Fruit fly (Drosophila melanogaster): ENCODE data around the gene Cdep.

The Cdep gene

DNA sequence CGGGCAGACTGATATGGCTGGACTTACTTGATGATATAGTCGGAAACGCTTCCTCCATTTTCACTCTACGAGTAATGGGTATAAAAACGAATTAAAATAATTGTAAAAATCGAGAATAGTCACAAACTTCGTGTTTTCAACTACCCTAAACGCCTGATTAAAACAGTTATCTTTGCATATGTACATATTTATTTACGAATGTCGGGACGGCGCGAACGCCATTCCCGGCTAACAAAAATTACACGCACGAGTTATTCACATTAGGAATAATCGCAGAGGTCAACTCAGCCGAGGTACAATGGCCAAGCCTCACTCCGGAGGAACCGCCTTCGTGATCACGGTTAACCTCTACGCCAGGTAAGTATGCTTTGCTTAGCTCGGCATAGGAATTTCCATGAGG is 37.4 kb downstream of the Cdep start:
- no peak for TF ChIP-seq CG17806 (tag; optimal IDR thresholded peaks at IDR 0.05)
- no peak for TF ChIP-seq CG8301 (tag; optimal IDR thresholded peaks at IDR 0.05)
- no peak for TF ChIP-seq CG15710 (tag; optimal IDR thresholded peaks at IDR 0.05)
- TF ChIP-seq CG9948 (tag; optimal IDR thresholded peaks at IDR 0.05), result no peak
- no peak for TF ChIP-seq Ets98B (GFP tag; IDR thresholded peaks at IDR 0.05)
- no peak for TF ChIP-seq CG34367 (tag; optimal IDR thresholded peaks at IDR 0.05)
- TF ChIP-seq EcR (GFP tag; optimal IDR thresholded peaks at IDR 0.05), result no peak
- TF ChIP-seq CG13204 (GFP tag; optimal IDR thresholded peaks at IDR 0.05), result no peak
- no peak for TF ChIP-seq CG10348 (GFP tag; IDR thresholded peaks at IDR 0.05)
- TF ChIP-seq rn (GFP tag; IDR thresholded peaks at IDR 0.05), result no peak

DNA sequence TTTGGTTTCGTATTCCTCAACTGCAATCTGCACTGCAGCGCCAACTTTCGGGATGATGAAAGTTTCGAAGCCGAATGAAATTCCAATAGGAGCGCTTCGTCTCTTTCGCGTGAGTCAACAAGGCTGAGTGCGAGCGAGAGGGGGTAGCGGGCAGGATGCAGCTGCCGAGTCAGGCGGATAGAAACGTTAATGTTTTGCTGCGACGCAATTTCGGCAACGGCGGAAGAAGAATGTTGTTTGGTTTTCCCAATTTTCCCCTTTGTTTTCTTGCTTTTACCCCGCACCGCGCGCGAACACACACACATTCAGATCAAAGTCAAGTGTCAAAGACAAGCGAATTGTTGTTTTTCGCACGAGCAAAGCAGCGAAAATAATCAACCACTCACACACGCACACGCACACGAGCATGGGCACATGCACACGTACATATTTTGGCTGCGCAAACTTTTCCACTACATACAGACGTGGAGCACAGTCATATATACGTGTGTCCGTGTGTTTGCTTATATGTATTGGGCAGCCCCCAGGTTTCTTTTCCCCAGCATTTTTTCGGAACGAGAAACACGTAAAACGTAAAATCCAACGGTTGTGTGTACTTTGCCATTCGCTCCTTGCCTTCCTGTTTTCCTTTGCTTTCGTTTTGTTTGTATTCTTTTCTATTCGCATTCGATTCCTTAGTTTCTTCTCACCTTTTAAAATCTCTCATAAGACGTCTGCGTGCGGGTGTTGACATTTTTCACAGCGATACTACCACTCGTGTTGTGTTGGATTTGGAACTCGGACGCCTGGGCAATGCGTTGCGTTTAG is 41.6 kb downstream of the Cdep start:
- no peak for TF ChIP-seq CG14655 (GFP tag; optimal IDR thresholded peaks at IDR 0.05)
- TF ChIP-seq EcR (GFP tag; optimal IDR thresholded peaks at IDR 0.05), result peak; percentile 52

DNA sequence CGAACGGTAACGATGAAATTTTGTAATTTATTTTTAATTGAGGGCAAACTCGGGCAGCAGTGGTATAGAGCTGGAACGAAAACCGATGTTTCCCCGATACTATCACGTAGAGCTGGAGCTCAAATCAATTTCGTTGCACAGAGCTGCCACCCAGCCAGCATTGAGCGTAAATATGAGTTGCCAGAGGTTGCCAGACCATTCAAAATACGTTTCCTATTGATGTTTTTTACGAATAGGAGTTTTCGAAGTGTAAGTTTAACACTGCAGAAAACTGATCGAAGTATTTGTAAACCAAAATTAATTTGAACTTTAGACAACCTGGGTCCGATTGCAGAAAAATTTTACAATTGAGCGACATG is 42.2 kb downstream of the Cdep start, which contains the start of gene Ubc6:
Gene Ubc6 (minus strand): TSS at position 112 of the 359 bp plus-strand sequence.
- TF ChIP-seq fd96Ca (GFP tag; IDR thresholded peaks at IDR 0.05) (no peak), CG8159 (tag; optimal IDR thresholded peaks at IDR 0.05) (peak; percentile 15), Pif1B (GFP tag; optimal IDR thresholded peaks at IDR 0.05) (peak; percentile 30), Pif1A (GFP tag; optimal IDR thresholded peaks at IDR 0.05) (peak; percentile 15), CG15710 (tag; optimal IDR thresholded peaks at IDR 0.05) (peak; percentile 21), D1 (tag; optimal IDR thresholded peaks at IDR 0.05) (peak; percentile 30), EcR (GFP tag; optimal IDR thresholded peaks at IDR 0.05) (no peak), CG34367 (tag; optimal IDR thresholded peaks at IDR 0.05) (peak; percentile 1)

DNA sequence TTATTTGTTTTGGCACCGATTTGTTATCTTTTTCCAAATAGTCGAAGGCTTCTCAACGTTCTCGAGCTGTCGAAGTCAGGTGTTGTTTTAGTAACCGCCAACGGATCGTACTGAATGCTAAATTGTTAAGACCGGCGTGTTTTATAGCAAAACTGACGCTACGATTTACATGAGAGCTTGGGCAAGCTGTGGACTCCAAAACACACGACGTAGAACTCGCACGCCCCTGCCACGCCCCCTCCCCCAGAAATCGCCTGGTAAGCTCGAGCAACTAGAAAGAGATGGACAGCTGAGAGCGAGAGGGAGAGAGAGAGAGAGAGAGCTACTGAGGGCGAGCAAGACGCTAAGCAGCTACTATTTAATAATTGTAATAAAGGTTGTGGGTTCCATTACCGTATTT is 44.8 kb downstream of the Cdep start, which contains the start of gene Jhbp3:
Gene Jhbp3 (minus strand): TSS at position 101 of the 400 bp plus-strand sequence.
- no peak for TF ChIP-seq CG14655 (GFP tag; optimal IDR thresholded peaks at IDR 0.05)
- no peak for TF ChIP-seq Ets98B (GFP tag; IDR thresholded peaks at IDR 0.05)
- no peak for TF ChIP-seq CG10348 (GFP tag; IDR thresholded peaks at IDR 0.05)
- no peak for TF ChIP-seq CG8159 (tag; optimal IDR thresholded peaks at IDR 0.05)
- TF ChIP-seq CG15710 (tag; optimal IDR thresholded peaks at IDR 0.05), result no peak
- TF ChIP-seq EcR (GFP tag; optimal IDR thresholded peaks at IDR 0.05), result no peak
- TF ChIP-seq Pif1B (GFP tag; optimal IDR thresholded peaks at IDR 0.05), result no peak
- TF ChIP-seq CG12605 (GFP tag; IDR thresholded peaks at IDR 0.05), result no peak
- TF ChIP-seq CG32121 (GFP tag; IDR thresholded peaks at IDR 0.05), result no peak
- TF ChIP-seq Snoo (tag; optimal IDR thresholded peaks at IDR 0.05), result no peak
- TF ChIP-seq rn (GFP tag; IDR thresholded peaks at IDR 0.05), result no peak
- TF ChIP-seq Pif1A (GFP tag; optimal IDR thresholded peaks at IDR 0.05), result no peak
- no peak for TF ChIP-seq CG8301 (tag; optimal IDR thresholded peaks at IDR 0.05)

DNA sequence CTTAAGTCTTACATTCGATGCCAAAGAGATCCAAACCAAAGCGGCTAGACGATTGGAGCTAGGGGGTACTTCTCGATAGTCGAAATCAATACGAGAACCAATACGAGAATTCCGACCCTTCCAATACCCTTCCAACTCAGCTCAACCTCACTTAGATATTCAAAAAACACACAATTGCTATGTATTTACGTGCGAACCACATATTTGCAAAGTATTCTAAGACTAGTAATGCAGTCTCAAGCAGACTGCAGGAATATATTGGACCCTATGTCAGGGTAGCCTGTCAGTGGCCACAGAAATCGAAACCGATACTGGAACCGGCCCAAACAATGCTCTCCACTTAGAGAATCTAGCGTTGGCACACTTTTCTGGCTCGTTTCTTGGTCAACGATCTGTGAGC is 47.5 kb downstream of the Cdep start:
- TF ChIP-seq fd96Ca (GFP tag; IDR thresholded peaks at IDR 0.05) (peak; percentile 55; the same call in 2 of the 3 replicates), rn (GFP tag; IDR thresholded peaks at IDR 0.05) (peak; percentile 22; the same call in 1 of the 2 replicates), CG17806 (tag; optimal IDR thresholded peaks at IDR 0.05) (no peak), CG8159 (tag; optimal IDR thresholded peaks at IDR 0.05) (no peak), gl (tag; optimal IDR thresholded peaks at IDR 0.05) (no peak), CG13204 (GFP tag; optimal IDR thresholded peaks at IDR 0.05) (no peak), CG4496 (GFP tag; IDR thresholded peaks at IDR 0.05) (peak; percentile 55; the same call in 2 of the 3 replicates), CG8301 (tag; optimal IDR thresholded peaks at IDR 0.05) (peak; percentile 72), CG9948 (tag; optimal IDR thresholded peaks at IDR 0.05) (no peak), D1 (tag; optimal IDR thresholded peaks at IDR 0.05) (no peak), Pif1B (GFP tag; optimal IDR thresholded peaks at IDR 0.05) (no peak), Ets98B (GFP tag; IDR thresholded peaks at IDR 0.05) (peak; percentile 58), Pif1A (GFP tag; optimal IDR thresholded peaks at IDR 0.05) (no peak), CG14655 (GFP tag; optimal IDR thresholded peaks at IDR 0.05) (peak; percentile 73), CG12605 (GFP tag; IDR thresholded peaks at IDR 0.05) (0 out of 2 replicates have a peak, but pooled peaks have one; percentile 30), CG10348 (GFP tag; IDR thresholded peaks at IDR 0.05) (0 out of 2 replicates have a peak, but pooled peaks have one; percentile 30), EcR (GFP tag; optimal IDR thresholded peaks at IDR 0.05) (no peak), Snoo (tag; optimal IDR thresholded peaks at IDR 0.05) (no peak), CG34367 (tag; optimal IDR thresholded peaks at IDR 0.05) (no peak), CG32121 (GFP tag; IDR thresholded peaks at IDR 0.05) (peak; percentile 64), CG15710 (tag; optimal IDR thresholded peaks at IDR 0.05) (no peak)

DNA sequence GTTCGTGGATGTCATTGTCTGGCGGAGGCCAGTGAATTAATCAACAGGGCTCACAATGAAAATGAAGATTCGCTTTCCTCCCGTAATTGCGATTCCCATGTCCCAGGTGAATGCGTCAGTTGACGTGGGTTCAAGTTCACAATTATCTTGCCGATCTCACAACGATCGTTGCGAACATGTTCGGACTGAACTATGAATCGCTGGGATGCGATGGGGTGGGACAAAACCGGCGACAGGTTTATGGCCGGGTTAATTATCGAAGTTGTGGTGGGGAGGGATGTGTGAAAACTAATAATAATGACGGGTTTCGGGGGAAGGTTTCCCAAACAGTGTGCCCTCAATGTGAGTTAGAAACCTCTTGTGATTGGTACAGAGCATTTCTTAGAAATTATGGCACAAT is 49.8 kb downstream of the Cdep start:
- TF ChIP-seq D1 (tag; optimal IDR thresholded peaks at IDR 0.05), result no peak
- peak; percentile 73 for TF ChIP-seq EcR (GFP tag; optimal IDR thresholded peaks at IDR 0.05)

All from whole organism, pupa.